Fruit fly (Drosophila melanogaster) whole organism, prepupa: ENCODE data around the gene scf.

Experiments used
- CG10669 ChIP-seq: fragments of 200-800 bp; sonication (Bioruptor generic); optimal IDR thresholded peaks from 3 replicates; lab custom pipeline; 2018; ENCODE audit warnings: missing biosample characterization, mild to moderate bottlenecking, missing genetic modification characterization, moderate library complexity
- CG11294 ChIP-seq: fragments of 200-800 bp; sonication (Bioruptor generic); IDR thresholded peaks from 2 replicates; pipeline ENCODE4 v1.3.6; 2022; ENCODE audit warnings: missing biosample characterization, missing genetic modification characterization
- CG11902 ChIP-seq: fragments of 200-800 bp; sonication (Bioruptor generic); optimal IDR thresholded peaks from 3 replicates; lab custom pipeline; 2016; ENCODE audit warnings: missing biosample characterization, missing genetic modification characterization
- CG15336 ChIP-seq: fragments of 200-800 bp; sonication (Bioruptor generic); IDR thresholded peaks from 2 replicates; pipeline ENCODE4 v1.3.6; 2022; ENCODE audit warnings: missing biosample characterization, missing genetic modification characterization
- CG1621 ChIP-seq: fragments of 200-800 bp; sonication (Bioruptor generic); optimal IDR thresholded peaks from 3 replicates; lab custom pipeline; 2018; ENCODE audit warnings: missing biosample characterization, mild to moderate bottlenecking, missing genetic modification characterization
- CG16779 ChIP-seq: fragments of 200-800 bp; sonication (Bioruptor generic); optimal IDR thresholded peaks from 3 replicates; lab custom pipeline; 2017; ENCODE audit warnings: missing biosample characterization, mild to moderate bottlenecking, missing genetic modification characterization
- CG3032 ChIP-seq: fragments of 200-800 bp; optimal IDR thresholded peaks from 2 replicates; lab custom pipeline; 2019; ENCODE audit warnings: missing biosample characterization, mild to moderate bottlenecking, missing genetic modification characterization, moderate library complexity
- CG31627 ChIP-seq: fragments of 200-800 bp; sonication (Bioruptor generic); optimal IDR thresholded peaks from 3 replicates; lab custom pipeline; 2016; ENCODE audit warnings: missing biosample characterization, missing genetic modification characterization
- CG32006 ChIP-seq: fragments of 200-800 bp; sonication (Bioruptor generic); optimal IDR thresholded peaks from 3 replicates; lab custom pipeline; 2017; ENCODE audit warnings: missing biosample characterization, mild to moderate bottlenecking, missing genetic modification characterization
- CG34406 ChIP-seq: fragments of 200-800 bp; sonication (Bioruptor generic); optimal IDR thresholded peaks from 3 replicates; lab custom pipeline; 2016; ENCODE audit warnings: missing biosample characterization, missing genetic modification characterization
- CG3919 ChIP-seq: fragments of 200-800 bp; sonication (Bioruptor generic); optimal IDR thresholded peaks from 3 replicates; lab custom pipeline; 2016; ENCODE audit warnings: missing biosample characterization, missing genetic modification characterization
- CG4318 ChIP-seq: fragments of 200-800 bp; sonication (Bioruptor generic); optimal IDR thresholded peaks from 3 replicates; lab custom pipeline; 2017; ENCODE audit warnings: missing biosample characterization, mild to moderate bottlenecking, missing genetic modification characterization
- CG6163 ChIP-seq: fragments of 200-800 bp; sonication (Bioruptor generic); IDR thresholded peaks from 3 replicates; pipeline ENCODE4 v1.3.6; 2022; ENCODE audit warnings: missing biosample characterization, missing genetic modification characterization
- CG6792 ChIP-seq: fragments of 200-800 bp; sonication (Bioruptor generic); optimal IDR thresholded peaks from 3 replicates; lab custom pipeline; 2016; ENCODE audit warnings: missing biosample characterization, missing genetic modification characterization
- CG6808 ChIP-seq: fragments of 200-800 bp; sonication (Bioruptor generic); optimal IDR thresholded peaks from 3 replicates; lab custom pipeline; 2017; ENCODE audit warnings: missing biosample characterization, missing genetic modification characterization, mild to moderate bottlenecking, moderate library complexity, missing genetic modification reagents
- CG7368 ChIP-seq: fragments of 200-800 bp; sonication (Bioruptor generic); optimal IDR thresholded peaks from 3 replicates; lab custom pipeline; 2016; ENCODE audit warnings: missing biosample characterization, missing genetic modification characterization
- CG8119 ChIP-seq: fragments of 200-800 bp; sonication (Bioruptor generic); IDR thresholded peaks from 3 replicates; pipeline ENCODE4 v1.3.6; 2022; ENCODE audit warnings: missing biosample characterization, missing genetic modification characterization
- CG8632 ChIP-seq: fragments of 200-800 bp; sonication (Bioruptor generic); optimal IDR thresholded peaks from 3 replicates; lab custom pipeline; 2016; ENCODE audit warnings: missing biosample characterization, missing genetic modification characterization
- CG9139 ChIP-seq: fragments of 200-800 bp; sonication (Bioruptor generic); optimal IDR thresholded peaks from 3 replicates; lab custom pipeline; 2017; ENCODE audit warnings: missing biosample characterization, mild to moderate bottlenecking, missing genetic modification characterization
- Eip75B ChIP-seq: fragments of 200-800 bp; sonication (Bioruptor generic); optimal IDR thresholded peaks from 3 replicates; lab custom pipeline; 2016; ENCODE audit warnings: missing biosample characterization, missing genetic modification characterization
- Eip78C ChIP-seq: fragments of 200-800 bp; sonication (Bioruptor generic); peaks from one replicate; lab custom pipeline; 2016; ENCODE audit warnings: missing biosample characterization, missing genetic modification characterization
- Eip93F ChIP-seq: fragments of 200-800 bp; sonication (Bioruptor generic); optimal IDR thresholded peaks from 2 replicates; lab custom pipeline; 2016; ENCODE audit warnings: missing biosample characterization, mild to moderate bottlenecking, missing genetic modification characterization
- Ets21C ChIP-seq: fragments of 200-800 bp; sonication (Bioruptor generic); optimal IDR thresholded peaks from 3 replicates; lab custom pipeline; 2016; ENCODE audit warnings: missing biosample characterization, missing genetic modification characterization
- Hr39 ChIP-seq: fragments of 200-800 bp; sonication (Bioruptor generic); optimal IDR thresholded peaks from 2 replicates; lab custom pipeline; 2016; ENCODE audit warnings: missing biosample characterization, missing genetic modification characterization
- Lpt ChIP-seq: fragments of 200-800 bp; sonication (Bioruptor generic); optimal IDR thresholded peaks from 3 replicates; lab custom pipeline; 2016; ENCODE audit warnings: missing biosample characterization, missing genetic modification characterization
- Met ChIP-seq: fragments of 200-800 bp; sonication (Bioruptor generic); optimal IDR thresholded peaks from 3 replicates; lab custom pipeline; 2016; ENCODE audit warnings: missing biosample characterization, missing genetic modification characterization
- OdsH ChIP-seq: fragments of 200-800 bp; sonication (Bioruptor generic); optimal IDR thresholded peaks from 3 replicates; lab custom pipeline; 2016; ENCODE audit warnings: missing biosample characterization, missing genetic modification characterization
- Smox ChIP-seq: fragments of 200-800 bp; sonication (Bioruptor generic); optimal IDR thresholded peaks from 3 replicates; lab custom pipeline; 2016; ENCODE audit warnings: missing biosample characterization, missing genetic modification characterization
- Sox102F ChIP-seq: fragments of 200-800 bp; sonication (Bioruptor generic); optimal IDR thresholded peaks from 2 replicates; lab custom pipeline; 2016; ENCODE audit warnings: missing biosample characterization, mild to moderate bottlenecking, missing genetic modification characterization
- Sox14 ChIP-seq: fragments of 200-800 bp; sonication (Bioruptor generic); optimal IDR thresholded peaks from 3 replicates; lab custom pipeline; 2016; ENCODE audit warnings: missing biosample characterization, missing genetic modification characterization
- achi ChIP-seq: fragments of 200-800 bp; sonication (Bioruptor generic); optimal IDR thresholded peaks from 3 replicates; lab custom pipeline; 2016; ENCODE audit warnings: missing biosample characterization, missing genetic modification characterization
- dsx ChIP-seq: fragments of 200-800 bp; optimal IDR thresholded peaks from 3 replicates; lab custom pipeline; 2019; ENCODE audit warnings: missing biosample characterization, mild to moderate bottlenecking, missing genetic modification characterization, moderate library complexity; ENCODE audit not compliant: poor library complexity, severe bottlenecking
- eg ChIP-seq: fragments of 200-800 bp; sonication (Bioruptor generic); IDR thresholded peaks from 3 replicates; pipeline ENCODE4 v1.3.6; 2022; ENCODE audit warnings: missing biosample characterization, missing genetic modification characterization
- esn ChIP-seq: fragments of 200-800 bp; sonication (Bioruptor generic); optimal IDR thresholded peaks from 2 replicates; lab custom pipeline; 2016; ENCODE audit warnings: missing biosample characterization, mild to moderate bottlenecking, missing genetic modification characterization, moderate library complexity
- fd59A ChIP-seq: fragments of 200-800 bp; sonication (Bioruptor generic); optimal IDR thresholded peaks from 2 replicates; lab custom pipeline; 2017; ENCODE audit warnings: missing biosample characterization, mild to moderate bottlenecking, missing genetic modification characterization, missing genetic modification reagents
- fd85E ChIP-seq: fragments of 200-800 bp; sonication (Bioruptor generic); optimal IDR thresholded peaks from 3 replicates; lab custom pipeline; 2016; ENCODE audit warnings: missing biosample characterization, missing genetic modification characterization
- fkh ChIP-seq: fragments of 200-800 bp; sonication (Bioruptor generic); optimal IDR thresholded peaks from 3 replicates; lab custom pipeline; 2017; ENCODE audit warnings: missing biosample characterization, mild to moderate bottlenecking, missing genetic modification characterization, moderate library complexity
- lz ChIP-seq: fragments of 200-800 bp; sonication (Bioruptor generic); optimal IDR thresholded peaks from 3 replicates; lab custom pipeline; 2016; ENCODE audit warnings: missing biosample characterization, missing genetic modification characterization
- net ChIP-seq: fragments of 200-800 bp; sonication (Bioruptor generic); optimal IDR thresholded peaks from 3 replicates; lab custom pipeline; 2016; ENCODE audit warnings: missing biosample characterization, missing genetic modification characterization
- pdm3 ChIP-seq: fragments of 200-800 bp; sonication (Bioruptor generic); optimal IDR thresholded peaks from 3 replicates; lab custom pipeline; 2016; ENCODE audit warnings: missing biosample characterization, missing genetic modification characterization
- salr ChIP-seq, 2 experiments: fragments of 200-800 bp; sonication (Bioruptor generic); optimal IDR thresholded peaks; 3 replicates each; lab custom pipeline; 2016 to 2018; ENCODE audit warnings: missing biosample characterization in 2 of 2, missing genetic modification characterization in 2 of 2, mild to moderate bottlenecking in 1 of 2
- ss ChIP-seq, 2 experiments: fragments of 200-800 bp; sonication (Bioruptor generic); optimal IDR thresholded peaks; 2 replicates in 1 of 2; 3 replicates in 1 of 2; lab custom pipeline; 2017 to 2018; ENCODE audit warnings: mild to moderate bottlenecking in 2 of 2, missing biosample characterization in 2 of 2, missing genetic modification characterization in 2 of 2, moderate library complexity in 1 of 2
- svp ChIP-seq: fragments of 200-800 bp; sonication (Bioruptor generic); peaks from one replicate; lab custom pipeline; 2016; ENCODE audit warnings: missing biosample characterization, missing genetic modification characterization
- topi ChIP-seq: fragments of 200-800 bp; sonication (Bioruptor generic); optimal IDR thresholded peaks from 3 replicates; lab custom pipeline; 2016; ENCODE audit warnings: missing biosample characterization, missing genetic modification characterization
- vri ChIP-seq: fragments of 200-800 bp; sonication (Bioruptor generic); optimal IDR thresholded peaks from 3 replicates; lab custom pipeline; 2016; ENCODE audit warnings: missing biosample characterization, mild to moderate bottlenecking, missing genetic modification characterization

Gene scf

DNA sequence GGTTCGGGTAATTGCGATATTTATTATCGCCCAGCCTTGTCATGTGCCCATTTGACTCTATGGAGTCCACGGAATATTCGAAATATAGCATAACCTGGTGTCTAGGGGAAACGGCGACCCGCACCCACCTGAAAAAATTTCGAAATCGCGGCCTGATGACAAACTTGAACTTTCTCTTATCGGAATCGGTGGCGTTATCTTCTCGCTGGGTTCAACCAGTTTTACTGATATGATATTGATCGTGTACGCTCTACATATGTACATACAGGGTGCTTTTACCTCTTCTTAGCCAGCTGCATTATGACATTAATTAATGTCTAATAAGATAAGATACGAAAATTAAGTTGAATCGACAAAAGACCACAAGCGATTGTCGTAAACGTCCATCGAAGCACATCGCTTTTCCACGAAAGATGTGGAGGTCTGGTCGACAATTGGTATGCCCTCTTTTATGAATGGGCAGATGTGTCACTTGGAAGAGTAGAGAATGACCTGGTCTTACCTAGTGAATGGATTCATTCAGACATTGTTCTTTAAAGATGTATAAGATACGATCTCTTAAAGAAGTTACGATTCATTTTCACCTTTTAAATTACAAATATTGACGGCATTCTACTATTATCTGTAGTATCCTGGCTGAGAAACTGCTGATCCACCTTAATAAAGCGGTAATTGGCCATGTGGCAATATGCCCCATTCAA lies 21.9 kb downstream of the scf start (continued):
- peak in 1 of 2 experiments; percentile 26 for TF ChIP-seq salr (GFP tag; optimal IDR thresholded peaks at IDR 0.05; lab: Kevin White, UChicago)
- TF ChIP-seq CG10669: peak; percentile 58
- peak; percentile 4 for TF ChIP-seq Ets21C (GFP tag; lab: Kevin White, UChicago)
- no peak for TF ChIP-seq CG9139
- peak; percentile 51 for TF ChIP-seq esn (GFP tag; lab: Kevin White, UChicago)
- TF ChIP-seq CG11294 (GFP tag; lab: Robert Waterston, UW): no peak
- peak; percentile 19 for TF ChIP-seq CG1621 (tag; lab: Kevin White, UChicago)
- peak; percentile 69 for TF ChIP-seq Sox102F (GFP tag; lab: Kevin White, UChicago)
- TF ChIP-seq lz (GFP tag; lab: Kevin White, UChicago): peak; percentile 55
- TF ChIP-seq topi (GFP tag; lab: Kevin White, UChicago): peak; percentile 60
- peak; percentile 65 for TF ChIP-seq Eip75B (GFP tag; lab: Kevin White, UChicago)
- TF ChIP-seq achi: peak; percentile 55
- TF ChIP-seq CG16779 (tag; lab: Kevin White, UChicago): peak; percentile 10
- peak; percentile 60 for TF ChIP-seq pdm3 (GFP tag; lab: Kevin White, UChicago)
- TF ChIP-seq vri (GFP tag; lab: Kevin White, UChicago): peak; percentile 57
- TF ChIP-seq CG3032: peak; percentile 17
- TF ChIP-seq, all 60 proteins: peak for 45

DNA sequence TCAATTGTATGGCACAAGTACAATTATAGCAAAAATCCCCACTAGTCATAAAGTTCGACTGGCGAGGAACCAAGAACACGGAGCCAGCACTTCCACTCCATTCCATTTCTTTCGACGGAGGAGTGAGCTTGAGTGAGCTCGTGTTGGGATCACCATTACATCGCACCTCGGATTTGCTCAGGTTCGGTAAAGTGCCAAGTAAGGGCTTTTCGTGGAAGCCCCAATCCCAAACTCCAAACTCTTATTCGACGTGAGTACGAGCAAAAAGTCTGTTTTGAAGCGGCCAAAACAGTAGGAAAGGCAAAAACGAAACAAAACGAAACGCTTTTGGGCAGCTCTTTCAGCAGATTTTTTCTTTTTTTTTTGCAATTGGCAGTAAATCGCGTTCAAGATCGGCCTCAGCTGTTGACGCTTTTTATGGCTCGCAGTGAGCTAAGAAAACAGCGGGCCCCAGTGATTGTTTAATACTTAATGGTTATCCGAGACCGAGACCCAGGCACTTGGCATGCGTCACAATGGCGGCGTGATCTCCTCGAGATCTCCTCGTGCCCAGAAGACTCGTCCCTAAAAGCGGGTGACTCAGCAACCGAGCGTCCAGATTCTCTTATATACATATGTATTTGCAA lies 22.6 kb downstream of the scf start:
- TF ChIP-seq Hr39 (GFP tag; lab: Kevin White, UChicago) (no peak), Eip75B (GFP tag; lab: Kevin White, UChicago) (peak; percentile 9), fd85E (GFP tag; lab: Kevin White, UChicago) (no peak), CG3032 (no peak), CG6792 (GFP tag; lab: Kevin White, UChicago) (peak; percentile 35), Smox (GFP tag; lab: Kevin White, UChicago) (peak; percentile 32), eg (GFP tag; lab: Robert Waterston, UW) (peak; percentile 51; the same call in 2 of the 3 replicates), fd59A (GFP tag; lab: Kevin White, UChicago) (no peak), CG32006 (no peak), Met (GFP tag; lab: Kevin White, UChicago) (peak; percentile 21), CG6808 (GFP tag; lab: Kevin White, UChicago) (no peak), CG4318 (GFP tag; lab: Kevin White, UChicago) (no peak), OdsH (GFP tag; lab: Kevin White, UChicago) (no peak), fkh (GFP tag; lab: Kevin White, UChicago) (no peak), CG8119 (GFP tag; lab: Robert Waterston, UW) (no peak; the same call in 2 of the 3 replicates), net (no peak), dsx (GFP tag; lab: Kevin White, UChicago) (no peak), salr (GFP tag; optimal IDR thresholded peaks at IDR 0.05; lab: Kevin White, UChicago) (no peak), Eip78C (GFP tag; lab: Kevin White, UChicago) (peak; percentile 16), ss (GFP tag; optimal IDR thresholded peaks at IDR 0.05; lab: Kevin White, UChicago) (peak in 1 of 2 experiments; percentile 39), CG3919 (GFP tag; lab: Kevin White, UChicago) (no peak), CG11902 (GFP tag; lab: Kevin White, UChicago) (no peak), Sox14 (GFP tag; lab: Kevin White, UChicago) (peak; percentile 27), pdm3 (GFP tag; lab: Kevin White, UChicago) (no peak), CG15336 (GFP tag; lab: Robert Waterston, UW) (0 out of 2 replicates have a peak, but pooled peaks have one; percentile 22), Sox102F (GFP tag; lab: Kevin White, UChicago) (peak; percentile 63), Lpt (no peak), CG9139 (peak; percentile 43), lz (GFP tag; lab: Kevin White, UChicago) (no peak), vri (GFP tag; lab: Kevin White, UChicago) (peak; percentile 85), Eip93F (GFP tag; lab: Kevin White, UChicago) (no peak), CG31627 (no peak), CG7368 (GFP tag; lab: Kevin White, UChicago) (no peak), esn (GFP tag; lab: Kevin White, UChicago) (peak; percentile 28), CG6163 (GFP tag; lab: Robert Waterston, UW) (peak; percentile 71; the same call in 2 of the 3 replicates), topi (GFP tag; lab: Kevin White, UChicago) (peak; percentile 8), CG8632 (GFP tag; lab: Kevin White, UChicago) (peak; percentile 17), CG34406 (GFP tag; lab: Kevin White, UChicago) (peak; percentile 2), CG16779 (tag; lab: Kevin White, UChicago) (peak; percentile 18), CG1621 (tag; lab: Kevin White, UChicago) (no peak), svp (GFP tag; lab: Kevin White, UChicago) (peak; percentile 82)
